Worm (Caenorhabditis elegans) whole organism, late embryonic: Measurements from ENCODE around the gene col-169.

Experiments
- C08G9.2 ChIP-seq: sonication (generic microtip); optimal IDR thresholded peaks from 2 replicates; lab custom pipeline; 2016; ENCODE audit warnings: mild to moderate bottlenecking, missing genetic modification characterization, moderate library complexity, missing compliant biosample characterization
- C38D4.7 ChIP-seq: fragments of 200-800 bp; sonication (Bioruptor generic); optimal IDR thresholded peaks from 2 replicates; lab custom pipeline; 2018; ENCODE audit warnings: mild to moderate bottlenecking, missing genetic modification characterization, moderate library complexity, missing compliant biosample characterization
- Y22D7AL.16 ChIP-seq: sonication (generic microtip); optimal IDR thresholded peaks from 2 replicates; lab custom pipeline; 2016; ENCODE audit warnings: missing genetic modification characterization, missing compliant biosample characterization
- ahr-1 ChIP-seq: sonication (generic microtip); optimal IDR thresholded peaks from 2 replicates; lab custom pipeline; 2016; ENCODE audit warnings: missing genetic modification characterization, missing compliant biosample characterization
- ama-1 ChIP-seq: fragments of 150-350 bp; optimal IDR thresholded peaks from 2 replicates; lab custom pipeline; 2014
- ceh-18 ChIP-seq: sonication (generic microtip); optimal IDR thresholded peaks from 2 replicates; lab custom pipeline; 2016; ENCODE audit warnings: missing genetic modification characterization, missing compliant biosample characterization
- ceh-19 ChIP-seq: fragments of 200-800 bp; sonication (Bioruptor generic); optimal IDR thresholded peaks from 2 replicates; lab custom pipeline; 2018; ENCODE audit warnings: mild to moderate bottlenecking, missing genetic modification characterization, missing compliant biosample characterization
- ceh-2 ChIP-seq: sonication (generic microtip); optimal IDR thresholded peaks from 2 replicates; lab custom pipeline; 2016; ENCODE audit warnings: missing genotype, missing genetic modification characterization, missing compliant biosample characterization
- ceh-22 ChIP-seq: sonication (generic microtip); optimal IDR thresholded peaks from 2 replicates; lab custom pipeline; 2017; ENCODE audit warnings: missing biosample characterization, missing genetic modification characterization
- ceh-24 ChIP-seq: sonication (generic microtip); optimal IDR thresholded peaks from 2 replicates; lab custom pipeline; 2016; ENCODE audit warnings: mild to moderate bottlenecking, missing genetic modification characterization, missing compliant biosample characterization
- ceh-30 ChIP-seq: fragments of 150-350 bp; optimal IDR thresholded peaks from 2 replicates; lab custom pipeline; 2014; ENCODE audit warnings: missing biosample characterization, missing genetic modification characterization
- ceh-31 ChIP-seq: sonication (generic microtip); optimal IDR thresholded peaks from 2 replicates; lab custom pipeline; 2016; ENCODE audit warnings: missing genetic modification characterization, missing compliant biosample characterization
- ceh-48 ChIP-seq: sonication (generic microtip); optimal IDR thresholded peaks from 2 replicates; lab custom pipeline; 2016; ENCODE audit warnings: missing genetic modification characterization, inconsistent platforms, missing compliant biosample characterization
- ceh-9 ChIP-seq: sonication (generic microtip); optimal IDR thresholded peaks from 2 replicates; lab custom pipeline; 2016; ENCODE audit warnings: mild to moderate bottlenecking, missing genetic modification characterization, inconsistent platforms, missing compliant biosample characterization
- dmd-4 ChIP-seq: sonication (generic microtip); optimal IDR thresholded peaks from 2 replicates; lab custom pipeline; 2016; ENCODE audit warnings: borderline replicate concordance, missing genetic modification characterization, missing compliant biosample characterization
- dve-1 ChIP-seq: sonication (generic microtip); optimal IDR thresholded peaks from 2 replicates; lab custom pipeline; 2017; ENCODE audit warnings: antibody characterized with exemption, mild to moderate bottlenecking, missing genetic modification characterization, missing compliant biosample characterization
- ets-4 ChIP-seq: sonication (generic microtip); optimal IDR thresholded peaks from 2 replicates; lab custom pipeline; 2016; ENCODE audit warnings: missing genetic modification characterization, missing compliant biosample characterization
- eyg-1 ChIP-seq: sonication (generic microtip); optimal IDR thresholded peaks from 2 replicates; lab custom pipeline; 2016; ENCODE audit warnings: missing genotype, missing genetic modification characterization, missing compliant biosample characterization
- fax-1 ChIP-seq: sonication (generic microtip); optimal IDR thresholded peaks from 2 replicates; lab custom pipeline; 2016; ENCODE audit warnings: missing genotype, missing genetic modification characterization, missing compliant biosample characterization
- fkh-6 ChIP-seq: sonication (generic microtip); optimal IDR thresholded peaks from 2 replicates; lab custom pipeline; 2016; ENCODE audit warnings: missing genetic modification characterization, missing compliant biosample characterization
- gmeb-2 ChIP-seq: sonication (generic microtip); optimal IDR thresholded peaks from 2 replicates; lab custom pipeline; 2016; ENCODE audit warnings: missing genetic modification characterization, inconsistent platforms, missing compliant biosample characterization
- hlh-15 ChIP-seq: sonication (generic microtip); optimal IDR thresholded peaks from 2 replicates; lab custom pipeline; 2016; ENCODE audit warnings: missing genetic modification characterization, missing compliant biosample characterization
- hlh-30 ChIP-seq: sonication (generic microtip); optimal IDR thresholded peaks from 2 replicates; lab custom pipeline; 2017; ENCODE audit warnings: antibody characterized with exemption, missing genetic modification characterization, missing compliant biosample characterization; ENCODE audit not compliant: insufficient read depth
- hlh-6 ChIP-seq: sonication (generic microtip); optimal IDR thresholded peaks from 2 replicates; lab custom pipeline; 2016; ENCODE audit warnings: missing genotype, missing genetic modification characterization, missing compliant biosample characterization
- hlh-8 ChIP-seq: sonication (generic microtip); optimal IDR thresholded peaks from 2 replicates; lab custom pipeline; 2016; ENCODE audit warnings: missing genotype, missing genetic modification characterization, missing compliant biosample characterization
- lin-11 ChIP-seq: fragments of 200-800 bp; sonication (Bioruptor generic); optimal IDR thresholded peaks from 2 replicates; lab custom pipeline; 2018; ENCODE audit warnings: mild to moderate bottlenecking, missing genetic modification characterization, missing compliant biosample characterization
- mec-3 ChIP-seq: sonication (generic microtip); optimal IDR thresholded peaks from 2 replicates; lab custom pipeline; 2016; ENCODE audit warnings: borderline replicate concordance, missing genetic modification characterization, missing compliant biosample characterization
- nfya-1 ChIP-seq: sonication (generic microtip); optimal IDR thresholded peaks from 2 replicates; lab custom pipeline; 2017; ENCODE audit warnings: missing genetic modification characterization, mild to moderate bottlenecking, missing compliant biosample characterization, antibody characterized with exemption, moderate library complexity
- nhr-11 ChIP-seq: fragments of 150-350 bp; optimal IDR thresholded peaks from 2 replicates; lab custom pipeline; 2014; ENCODE audit warnings: missing biosample characterization, missing genetic modification characterization
- nhr-232 ChIP-seq: sonication (generic microtip); optimal IDR thresholded peaks from 2 replicates; lab custom pipeline; 2016; ENCODE audit warnings: missing genetic modification characterization, missing compliant biosample characterization
- npax-4 ChIP-seq: sonication (generic microtip); optimal IDR thresholded peaks from 2 replicates; lab custom pipeline; 2016; ENCODE audit warnings: missing genetic modification characterization, missing compliant biosample characterization
- pag-3 ChIP-seq: sonication (generic microtip); optimal IDR thresholded peaks from 2 replicates; lab custom pipeline; 2016; ENCODE audit warnings: missing compliant biosample characterization, missing genetic modification characterization, borderline replicate concordance
- pat-9 ChIP-seq: fragments of 200-800 bp; sonication (Bioruptor generic); optimal IDR thresholded peaks from 2 replicates; lab custom pipeline; 2018; ENCODE audit warnings: mild to moderate bottlenecking, missing genetic modification characterization, moderate library complexity, missing compliant biosample characterization
- pax-1 ChIP-seq: fragments of 150-350 bp; optimal IDR thresholded peaks from 2 replicates; lab custom pipeline; 2014; ENCODE audit warnings: missing biosample characterization, missing genetic modification characterization
- pha-2 ChIP-seq: sonication (generic microtip); optimal IDR thresholded peaks from 2 replicates; lab custom pipeline; 2017; ENCODE audit warnings: mild to moderate bottlenecking, missing genetic modification characterization, missing compliant biosample characterization
- pros-1 ChIP-seq: fragments of 150-350 bp; optimal IDR thresholded peaks from 2 replicates; lab custom pipeline; 2014; ENCODE audit warnings: missing biosample characterization, missing genetic modification reagents, missing genetic modification characterization
- ref-2 ChIP-seq: sonication (generic microtip); optimal IDR thresholded peaks from 2 replicates; lab custom pipeline; 2016; ENCODE audit warnings: missing genetic modification characterization, missing compliant biosample characterization
- sox-4 ChIP-seq: sonication (generic microtip); optimal IDR thresholded peaks from 2 replicates; lab custom pipeline; 2017; ENCODE audit warnings: mild to moderate bottlenecking, missing genetic modification characterization, inconsistent platforms, missing compliant biosample characterization
- syd-9 ChIP-seq: sonication (generic microtip); optimal IDR thresholded peaks from 2 replicates; lab custom pipeline; 2016; ENCODE audit warnings: mild to moderate bottlenecking, missing genetic modification characterization, moderate library complexity, missing compliant biosample characterization
- tbx-2 ChIP-seq: sonication (generic microtip); optimal IDR thresholded peaks from 2 replicates; lab custom pipeline; 2016; ENCODE audit warnings: missing genetic modification characterization, missing compliant biosample characterization
- unc-3 ChIP-seq, 2 experiments: fragments of 200-800 bp in 1 of 2; sonication (Bioruptor generic) in 1 of 2; sonication (generic microtip) in 1 of 2; conservative IDR thresholded peaks in 1 of 2; optimal IDR thresholded peaks in 1 of 2; 2 replicates each; pipeline versions ENCODE4 v1.3.6 to Lab custom; 2016 to 2022; ENCODE audit warnings: missing compliant biosample characterization in 2 of 2, missing genetic modification characterization in 2 of 2, missing genetic modification reagents in 1 of 2
- unc-55 ChIP-seq: sonication (generic microtip); optimal IDR thresholded peaks from 2 replicates; lab custom pipeline; 2017; ENCODE audit warnings: missing biosample characterization, missing genetic modification reagents, missing genetic modification characterization
- unc-86 ChIP-seq: sonication (generic microtip); optimal IDR thresholded peaks from 2 replicates; lab custom pipeline; 2016; ENCODE audit warnings: missing genetic modification characterization, missing compliant biosample characterization
- zip-5 ChIP-seq: sonication (generic microtip); optimal IDR thresholded peaks from 2 replicates; lab custom pipeline; 2016; ENCODE audit warnings: missing genetic modification characterization, missing compliant biosample characterization

col-169 gene

DNA sequence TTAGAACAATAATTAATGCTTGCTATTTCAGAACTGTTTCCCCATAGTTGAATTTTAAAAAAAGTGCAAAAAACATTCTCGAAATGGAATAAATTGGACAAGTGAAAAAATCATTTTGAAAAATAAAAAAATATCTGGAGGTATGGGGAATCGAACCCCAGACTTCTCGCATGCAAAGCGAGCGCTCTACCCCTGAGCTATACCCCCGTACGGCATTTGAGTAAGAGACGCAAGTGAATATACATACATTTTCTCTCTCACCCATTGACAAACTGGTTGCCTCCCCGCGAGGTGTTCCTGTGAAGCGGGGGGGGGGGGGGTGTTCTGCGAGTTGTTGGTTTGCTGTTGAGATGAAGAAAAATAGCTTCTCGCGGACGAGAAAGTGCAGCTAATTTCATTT is 36.8 kb upstream of the col-169 start (continued):
- TF ChIP-seq hlh-30 (tag; lab: Kevin White, UChicago) (peak; percentile 8), zip-5 (peak; percentile 69), ceh-19 (peak; percentile 92), unc-86 (tag; lab: Kevin White, UChicago) (peak; percentile 93), mec-3 (tag; lab: Kevin White, UChicago) (no peak), ref-2 (tag; lab: Kevin White, UChicago) (peak; percentile 78), fkh-6 (tag; lab: Kevin White, UChicago) (peak; percentile 88), dve-1 (peak; percentile 84), unc-3 (GFP tag; conservative IDR thresholded peaks at IDR 0.05; lab: Robert Waterston, UW) (peak; percentile 97), unc-3 (tag; optimal IDR thresholded peaks at IDR 0.05; lab: Kevin White, UChicago) (peak; percentile 94), hlh-15 (peak; percentile 88), ceh-31 (peak; percentile 80), dmd-4 (tag; lab: Kevin White, UChicago) (peak; percentile 73), ceh-30 (no peak), ceh-24 (peak; percentile 78), ceh-22 (tag; lab: Kevin White, UChicago) (no peak), hlh-8 (tag; lab: Kevin White, UChicago) (peak; percentile 65), pros-1 (tag; lab: Kevin White, UChicago) (no peak), hlh-6 (tag; lab: Kevin White, UChicago) (peak; percentile 93), syd-9 (peak; percentile 88), ceh-18 (tag; lab: Kevin White, UChicago) (peak; percentile 71), fax-1 (tag; lab: Kevin White, UChicago) (peak; percentile 88), tbx-2 (tag; lab: Kevin White, UChicago) (peak; percentile 92), nhr-232 (tag; lab: Kevin White, UChicago) (peak; percentile 88), ceh-2 (peak; percentile 73)
- TF ChIP-seq, all 69 proteins: peak for 57

DNA sequence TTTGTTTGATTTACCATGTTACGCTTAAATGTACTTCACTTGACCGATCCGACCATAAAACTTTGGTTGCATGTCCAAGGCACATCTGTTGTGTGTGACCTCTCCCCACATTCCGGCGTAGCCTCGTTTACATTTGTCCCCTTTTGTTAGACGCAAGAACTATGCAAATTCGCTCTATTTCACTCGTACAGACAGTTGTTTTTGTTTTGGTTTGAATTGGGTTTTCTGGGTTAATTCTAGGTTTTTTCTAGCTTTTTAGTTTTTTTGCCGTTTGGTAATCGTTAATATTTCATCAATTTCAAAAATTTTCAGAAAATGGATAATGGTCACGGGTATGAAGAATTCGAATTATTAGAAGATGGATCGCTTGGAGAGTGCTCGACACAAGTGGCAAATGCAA is 36.1 kb upstream of the col-169 start, which contains the start of gene mom-1:
Gene mom-1 (plus strand): TSS at position 301 of the 400 bp plus-strand sequence.
- TF ChIP-seq sox-4 (tag; lab: Kevin White, UChicago) = no peak
- TF ChIP-seq nhr-232 (tag; lab: Kevin White, UChicago) = no peak
- no peak for TF ChIP-seq pha-2 (tag; lab: Kevin White, UChicago)
- no peak for TF ChIP-seq npax-4 (tag; lab: Kevin White, UChicago)
- TF ChIP-seq hlh-8 (tag; lab: Kevin White, UChicago) = no peak
- no peak for TF ChIP-seq ceh-48 (tag; lab: Kevin White, UChicago)
- TF ChIP-seq gmeb-2 (tag; lab: Kevin White, UChicago) = no peak
- no peak for TF ChIP-seq ceh-22 (tag; lab: Kevin White, UChicago)
- no peak for TF ChIP-seq C38D4.7 (GFP tag; lab: Kevin White, UChicago)
- no peak for TF ChIP-seq pat-9 (tag; lab: Kevin White, UChicago)
- TF ChIP-seq nhr-11 (tag; lab: Kevin White, UChicago) = no peak
- no peak for TF ChIP-seq pax-1
- no peak for TF ChIP-seq lin-11 (tag; lab: Kevin White, UChicago)
- no peak for TF ChIP-seq ets-4 (tag; lab: Kevin White, UChicago)
- no peak for TF ChIP-seq unc-3 (GFP tag; conservative IDR thresholded peaks at IDR 0.05; lab: Robert Waterston, UW)
- TF ChIP-seq unc-3 (tag; optimal IDR thresholded peaks at IDR 0.05; lab: Kevin White, UChicago) = no peak
- no peak for TF ChIP-seq pros-1 (tag; lab: Kevin White, UChicago)
- TF ChIP-seq mec-3 (tag; lab: Kevin White, UChicago) = no peak
- no peak for TF ChIP-seq hlh-6 (tag; lab: Kevin White, UChicago)
- no peak for TF ChIP-seq ceh-9 (tag; lab: Kevin White, UChicago)
- no peak for TF ChIP-seq syd-9

DNA sequence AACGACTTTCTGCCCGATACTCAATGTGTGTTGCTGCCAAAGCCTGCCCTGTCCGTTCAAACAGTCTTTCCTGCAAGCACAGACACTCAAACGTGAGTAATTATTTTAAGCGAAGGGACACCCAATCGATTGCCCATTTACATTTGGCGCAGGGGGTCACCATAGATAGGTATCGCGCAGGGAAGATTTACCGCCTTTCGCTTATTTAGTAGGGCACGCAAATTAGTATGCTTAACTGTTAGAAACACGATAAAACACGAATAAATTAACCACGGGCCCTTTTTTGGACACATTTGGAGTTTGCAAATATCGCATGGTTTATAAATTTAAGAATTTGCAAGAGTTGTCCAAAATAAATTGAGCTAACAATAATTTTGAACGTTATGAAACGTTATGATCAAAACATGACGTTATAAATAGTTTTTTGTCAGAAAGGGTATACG is 32.5 kb upstream of the col-169 start:
- TF ChIP-seq tbx-2 (tag; lab: Kevin White, UChicago) (peak; percentile 96), syd-9 (peak; percentile 70), ceh-22 (tag; lab: Kevin White, UChicago) (peak; percentile 92), eyg-1 (tag; lab: Kevin White, UChicago) (peak; percentile 79), C38D4.7 (GFP tag; lab: Kevin White, UChicago) (peak; percentile 21), ets-4 (tag; lab: Kevin White, UChicago) (peak; percentile 80), gmeb-2 (tag; lab: Kevin White, UChicago) (peak; percentile 48), dmd-4 (tag; lab: Kevin White, UChicago) (peak; percentile 78), ama-1 (no peak), Y22D7AL.16 (tag; lab: Kevin White, UChicago) (no peak), nfya-1 (tag; lab: Kevin White, UChicago) (peak; percentile 98), pax-1 (peak; percentile 93), ref-2 (tag; lab: Kevin White, UChicago) (peak; percentile 97), unc-86 (tag; lab: Kevin White, UChicago) (peak; percentile 89), unc-55 (GFP tag; lab: Kevin White, UChicago) (peak; percentile 27), ceh-2 (peak; percentile 93), pag-3 (tag; lab: Kevin White, UChicago) (no peak), dve-1 (peak; percentile 98), hlh-30 (tag; lab: Kevin White, UChicago) (peak; percentile 78), lin-11 (tag; lab: Kevin White, UChicago) (peak; percentile 53), C08G9.2 (tag; lab: Kevin White, UChicago) (peak; percentile 78), ahr-1 (tag; lab: Kevin White, UChicago) (peak; percentile 61), ceh-24 (no peak), sox-4 (tag; lab: Kevin White, UChicago) (peak; percentile 69)
